Fruit fly (Drosophila melanogaster): ENCODE data around the gene Nup153.

DNA sequence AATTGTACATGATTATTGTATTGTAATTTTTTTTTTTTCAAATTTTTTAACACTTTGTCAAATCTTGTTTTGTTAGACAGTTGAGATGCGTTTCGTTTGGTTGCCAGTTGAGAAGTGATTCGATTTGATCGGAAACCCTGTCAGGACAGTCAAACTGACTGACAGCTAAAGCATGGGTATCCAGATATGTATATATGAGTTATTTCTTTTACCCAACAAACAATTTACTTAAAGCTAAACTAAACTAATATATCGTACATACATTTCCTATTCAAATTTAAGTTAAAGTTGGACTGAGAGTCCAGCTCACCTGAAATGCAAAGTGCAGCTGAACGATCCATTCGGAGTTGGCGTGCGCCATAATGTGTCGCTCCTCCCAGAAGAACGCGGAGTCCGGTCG is 33.1 kb downstream of the Nup153 start, which contains the start of gene CG9777:
- TF ChIP-seq CG16779 (tag; optimal IDR thresholded peaks at IDR 0.05) (no peak), OdsH (GFP tag; optimal IDR thresholded peaks at IDR 0.05) (no peak), Hr39 (GFP tag; optimal IDR thresholded peaks at IDR 0.05) (no peak), Met (GFP tag; optimal IDR thresholded peaks at IDR 0.05) (no peak), CG3919 (GFP tag; optimal IDR thresholded peaks at IDR 0.05) (no peak), Lpt (GFP tag; optimal IDR thresholded peaks at IDR 0.05) (no peak), Gug (GFP tag; IDR thresholded peaks at IDR 0.05) (no peak), salr (GFP tag; optimal IDR thresholded peaks at IDR 0.05) (no peak)
